Fruit fly (Drosophila melanogaster): ENCODE measurements around the gene Eig71Ej.

Gene Eig71Ej

DNA sequence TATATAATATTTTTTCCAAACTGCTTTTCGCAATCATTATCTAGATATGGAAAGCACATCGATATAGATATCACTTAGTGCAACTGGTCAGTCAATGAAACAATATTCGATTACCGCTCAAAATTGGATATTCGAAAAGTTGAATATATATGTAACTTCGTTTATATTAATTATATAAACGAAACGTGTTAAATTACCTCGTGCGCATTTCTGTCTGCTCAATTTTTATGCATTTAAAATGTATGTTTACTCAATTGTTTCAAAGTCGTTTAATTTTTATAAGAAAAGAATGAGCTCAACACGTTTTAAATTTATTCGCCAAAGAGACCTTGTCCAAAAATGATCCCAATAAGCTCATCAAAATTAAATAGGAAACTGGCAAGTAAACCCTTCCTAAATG, 10.3 kb downstream of the Eig71Ej start, which contains the start of gene CG43084:
Gene CG43084 (plus strand): TSS at position 301 of the 400 bp plus-strand sequence.
- TF ChIP-seq pan (optimal IDR thresholded peaks at IDR 0.05) (no peak), psq (optimal IDR thresholded peaks at IDR 0.05) (no peak), EcR (GFP tag; optimal IDR thresholded peaks at IDR 0.05) (no peak), Dll (optimal IDR thresholded peaks at IDR 0.05) (no peak), CG8478 (optimal IDR thresholded peaks at IDR 0.05) (no peak), usp (GFP tag; optimal IDR thresholded peaks at IDR 0.05) (no peak)

DNA sequence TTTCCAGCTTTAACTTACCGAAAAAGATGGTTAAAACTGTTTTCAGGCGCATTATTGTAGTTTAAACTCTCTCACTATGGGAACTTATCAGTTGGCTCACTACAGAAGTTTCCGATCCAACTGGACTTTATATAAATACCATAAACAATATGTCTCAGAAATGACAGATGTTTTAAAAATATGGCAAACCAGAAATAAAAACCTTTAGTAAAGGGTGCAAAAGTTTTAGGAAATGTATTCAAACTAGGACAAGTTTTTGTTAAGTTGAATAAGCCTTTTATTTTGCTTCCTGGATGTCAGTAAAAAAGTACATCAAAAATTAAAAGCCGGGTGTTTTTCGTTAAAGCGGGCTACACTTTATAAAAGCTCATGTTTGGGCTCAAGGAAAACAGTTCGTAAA, 11.3 kb downstream of the Eig71Ej start, which contains the start of the genes Eig71Ea and Eig71Eb:
Gene Eig71Ea (minus strand): TSS at position 101 of the 400 bp plus-strand sequence.
Gene Eig71Eb (plus strand): TSS at position 376 of the 400 bp plus-strand sequence.
- TF ChIP-seq pan (optimal IDR thresholded peaks at IDR 0.05) (no peak), EcR (GFP tag; optimal IDR thresholded peaks at IDR 0.05) (no peak), psq (optimal IDR thresholded peaks at IDR 0.05) (no peak), usp (GFP tag; optimal IDR thresholded peaks at IDR 0.05) (no peak), CG8478 (optimal IDR thresholded peaks at IDR 0.05) (no peak), Dll (optimal IDR thresholded peaks at IDR 0.05) (no peak)

DNA sequence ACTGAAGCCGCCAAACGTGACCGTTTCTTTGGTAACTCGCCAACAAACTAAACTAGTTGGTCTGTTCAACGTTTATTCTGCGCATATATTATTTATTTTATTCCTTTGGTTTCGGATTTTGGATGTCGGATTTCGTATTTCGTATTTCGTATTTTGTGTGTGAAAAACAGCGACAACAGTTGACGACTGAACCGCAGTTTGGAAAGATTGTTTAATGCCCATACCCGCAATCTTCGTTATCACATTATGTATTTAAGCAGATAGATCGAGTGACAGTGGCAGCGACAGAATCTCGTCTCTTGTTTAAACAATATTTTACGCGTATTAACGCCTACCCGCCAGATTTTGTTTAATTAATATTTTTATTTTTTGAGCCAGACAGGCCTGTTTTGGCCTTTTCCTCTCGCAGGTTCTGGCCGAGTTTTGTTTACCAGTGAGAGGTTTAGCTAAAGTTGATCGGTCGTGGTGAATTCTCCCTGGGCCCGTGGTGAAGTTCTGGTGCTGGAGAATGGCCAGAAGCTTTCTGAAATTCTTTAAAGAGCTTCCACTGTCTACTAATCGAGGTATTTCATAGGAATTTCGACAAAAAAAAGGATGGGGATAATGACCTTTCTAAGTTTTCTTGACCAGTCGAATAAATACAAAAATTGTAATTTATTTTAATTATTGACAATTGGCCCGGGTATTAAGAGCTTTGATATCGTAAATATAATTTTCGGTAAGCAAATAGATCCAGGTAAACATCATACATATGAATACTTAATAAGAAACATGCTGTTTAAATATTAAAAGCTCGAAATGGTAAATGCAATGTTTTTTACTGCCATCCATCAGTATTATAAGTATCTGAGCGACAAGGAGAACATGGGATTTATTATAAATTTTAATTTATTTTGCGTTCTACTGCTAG, 12.8 kb downstream of the Eig71Ej start, which contains the start of the genes comm3 and CG43083:
Gene comm3 (minus strand): TSS at position 51 of the 910 bp plus-strand sequence.
Gene CG43083 (plus strand): TSS at position 860 of the 910 bp plus-strand sequence.
- TF ChIP-seq CG8478 (optimal IDR thresholded peaks at IDR 0.05), result no peak
- no peak for TF ChIP-seq psq (optimal IDR thresholded peaks at IDR 0.05)
- no peak for TF ChIP-seq pan (optimal IDR thresholded peaks at IDR 0.05)
- TF ChIP-seq EcR (GFP tag; optimal IDR thresholded peaks at IDR 0.05), result no peak
- TF ChIP-seq Dll (optimal IDR thresholded peaks at IDR 0.05), result no peak
- TF ChIP-seq usp (GFP tag; optimal IDR thresholded peaks at IDR 0.05), result no peak

DNA sequence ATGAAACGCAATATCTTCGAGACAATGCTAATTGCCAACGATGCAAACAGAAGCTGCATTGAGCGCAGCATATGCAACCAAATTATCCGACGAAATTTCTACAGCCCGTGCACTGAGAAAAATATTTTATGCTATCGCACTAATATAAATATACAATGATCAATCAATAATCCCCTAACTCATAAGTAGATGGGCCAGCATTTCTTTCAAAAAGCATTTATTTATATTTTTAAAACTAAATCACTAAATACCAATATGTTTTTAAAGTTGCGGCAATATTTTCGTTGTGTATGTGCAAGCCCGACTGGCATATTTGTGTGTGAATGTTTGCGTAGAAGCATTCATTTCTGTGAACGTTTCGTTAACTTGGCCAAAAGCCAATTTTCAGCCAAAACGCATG, 14.6 kb downstream of the Eig71Ej start:
- TF ChIP-seq psq (optimal IDR thresholded peaks at IDR 0.05), result no peak

DNA sequence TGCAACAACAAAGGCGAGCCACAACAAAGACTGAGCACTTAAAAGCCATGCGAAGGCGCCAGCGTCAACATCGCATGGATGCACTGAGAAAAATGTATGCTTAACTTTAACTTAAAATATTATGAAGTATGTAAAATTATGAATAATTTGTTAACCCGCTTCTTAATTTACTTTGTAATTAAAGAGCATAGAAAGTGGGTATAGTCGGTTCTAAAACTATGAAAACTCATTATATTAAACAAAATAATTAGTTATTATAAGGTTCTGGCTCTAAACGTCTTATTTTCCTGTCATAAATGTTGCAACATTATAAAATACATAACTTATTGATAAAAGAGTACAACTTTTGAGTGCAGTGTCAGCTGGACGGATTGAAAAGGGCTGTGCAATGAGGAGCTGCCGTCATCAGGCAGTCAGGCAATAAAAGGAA, 19.2 kb downstream of the Eig71Ej start:
- TF ChIP-seq pan (optimal IDR thresholded peaks at IDR 0.05), result no peak
- TF ChIP-seq usp (GFP tag; optimal IDR thresholded peaks at IDR 0.05), result no peak
- no peak for TF ChIP-seq CG8478 (optimal IDR thresholded peaks at IDR 0.05)
- TF ChIP-seq Dll (optimal IDR thresholded peaks at IDR 0.05), result no peak
- no peak for TF ChIP-seq psq (optimal IDR thresholded peaks at IDR 0.05)
- TF ChIP-seq EcR (GFP tag; optimal IDR thresholded peaks at IDR 0.05), result no peak

DNA sequence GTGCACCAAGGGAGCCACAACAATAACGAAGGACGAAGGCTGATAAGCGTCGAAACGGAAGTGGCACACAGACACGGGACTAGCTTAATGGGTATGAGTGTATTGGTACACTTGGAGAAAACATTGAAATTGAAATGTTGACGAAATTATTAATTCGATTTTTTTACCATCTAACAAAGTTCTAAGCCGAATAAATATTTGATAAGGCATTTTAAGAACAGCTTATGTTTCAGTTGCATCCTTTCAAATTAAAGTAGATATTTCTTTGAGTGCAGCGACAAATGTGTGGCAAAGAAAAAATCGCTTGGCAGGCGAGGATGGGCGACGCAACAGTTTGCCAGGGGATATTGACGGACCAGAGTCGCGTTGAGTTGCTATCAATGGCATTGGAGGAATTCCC, 20.8 kb downstream of the Eig71Ej start:
- no peak for TF ChIP-seq pan (optimal IDR thresholded peaks at IDR 0.05)
- TF ChIP-seq CG8478 (optimal IDR thresholded peaks at IDR 0.05), result no peak
- TF ChIP-seq psq (optimal IDR thresholded peaks at IDR 0.05), result no peak
- no peak for TF ChIP-seq EcR (GFP tag; optimal IDR thresholded peaks at IDR 0.05)
- no peak for TF ChIP-seq Dll (optimal IDR thresholded peaks at IDR 0.05)
- TF ChIP-seq usp (GFP tag; optimal IDR thresholded peaks at IDR 0.05), result no peak

DNA sequence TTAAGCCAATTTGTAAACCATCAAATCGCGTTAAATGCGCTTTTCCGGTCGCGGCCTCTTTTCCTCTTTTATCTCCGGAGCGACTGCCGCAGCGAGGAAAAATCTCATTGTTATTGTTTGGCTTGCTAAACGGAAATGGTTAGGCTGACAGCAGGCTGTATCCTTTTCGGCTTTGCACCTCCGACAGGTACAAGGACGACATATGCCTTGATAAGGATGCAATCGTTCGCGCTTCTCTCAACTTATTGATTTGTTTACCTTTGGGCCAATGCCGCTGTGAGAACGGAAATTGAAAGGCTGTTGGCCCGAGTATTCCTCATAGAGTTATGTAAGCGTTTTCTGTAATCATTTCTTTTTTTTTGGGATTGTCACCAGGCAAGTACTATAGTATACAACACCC, 22.3 kb downstream of the Eig71Ej start:
- TF ChIP-seq EcR (GFP tag; optimal IDR thresholded peaks at IDR 0.05), result no peak
- no peak for TF ChIP-seq pan (optimal IDR thresholded peaks at IDR 0.05)
- TF ChIP-seq CG8478 (optimal IDR thresholded peaks at IDR 0.05), result no peak
- TF ChIP-seq Dll (optimal IDR thresholded peaks at IDR 0.05), result no peak
- TF ChIP-seq usp (GFP tag; optimal IDR thresholded peaks at IDR 0.05), result no peak
- no peak for TF ChIP-seq psq (optimal IDR thresholded peaks at IDR 0.05)

DNA sequence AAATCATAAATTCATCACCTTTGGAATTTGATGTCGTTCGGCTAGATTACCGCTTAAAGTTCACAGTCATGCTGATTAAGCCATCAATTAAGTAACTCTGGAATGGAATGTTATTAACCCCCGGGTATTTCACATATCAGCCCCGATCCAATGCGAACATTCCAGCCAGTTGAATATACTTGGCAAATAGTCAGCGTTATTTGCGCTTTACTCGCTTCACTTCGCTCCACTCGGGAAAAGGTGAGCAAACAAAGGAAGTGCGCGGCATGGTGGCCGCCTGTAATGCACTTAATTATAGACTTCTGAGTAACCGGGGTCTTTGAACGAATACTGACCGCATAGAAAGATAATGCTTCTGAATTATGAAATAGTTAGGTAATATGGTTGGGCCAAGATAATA, 23.2 kb downstream of the Eig71Ej start:
- TF ChIP-seq usp (GFP tag; optimal IDR thresholded peaks at IDR 0.05) (no peak), pan (optimal IDR thresholded peaks at IDR 0.05) (no peak), EcR (GFP tag; optimal IDR thresholded peaks at IDR 0.05) (no peak)

DNA sequence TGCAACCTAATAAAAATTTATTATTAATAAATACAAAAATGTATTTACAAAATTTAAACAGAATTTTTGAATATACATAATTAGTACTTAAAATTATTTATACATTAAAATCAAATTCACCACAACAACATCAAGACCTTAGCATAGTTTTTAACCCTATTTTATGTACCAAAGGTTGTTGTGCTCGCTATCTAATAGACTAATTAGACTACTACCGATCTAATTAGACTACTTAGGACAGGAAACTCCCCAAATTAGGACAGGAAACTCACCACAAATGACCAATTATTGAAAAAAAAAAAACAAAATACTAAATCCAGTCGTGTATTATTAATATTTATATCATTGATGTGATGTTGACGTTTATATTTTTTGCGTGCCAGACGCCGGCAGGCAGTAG, 23.8 kb downstream of the Eig71Ej start:
- TF ChIP-seq CG8478 (optimal IDR thresholded peaks at IDR 0.05) (no peak), psq (optimal IDR thresholded peaks at IDR 0.05) (no peak), Dll (optimal IDR thresholded peaks at IDR 0.05) (no peak), usp (GFP tag; optimal IDR thresholded peaks at IDR 0.05) (no peak), pan (optimal IDR thresholded peaks at IDR 0.05) (no peak), EcR (GFP tag; optimal IDR thresholded peaks at IDR 0.05) (no peak)

DNA sequence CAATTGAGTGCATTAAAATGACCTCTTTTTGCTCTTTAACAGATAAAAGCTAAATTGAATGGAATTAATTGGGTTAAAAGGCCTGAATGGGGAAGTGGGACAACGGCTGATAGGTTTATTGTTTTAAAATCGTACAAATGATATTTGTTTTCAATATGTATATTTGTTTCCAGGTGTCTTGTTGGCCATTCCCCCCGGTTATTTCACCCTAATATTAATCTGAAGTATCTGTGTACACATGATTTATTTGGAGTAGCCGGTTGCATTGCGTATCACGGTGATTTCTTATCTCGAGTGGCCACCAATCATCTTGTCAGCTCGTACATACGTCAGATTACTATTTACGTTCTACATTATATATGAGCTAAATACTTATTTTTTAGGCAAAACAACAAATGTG, 24.5 kb downstream of the Eig71Ej start:
- TF ChIP-seq usp (GFP tag; optimal IDR thresholded peaks at IDR 0.05) (no peak), CG8478 (optimal IDR thresholded peaks at IDR 0.05) (no peak), Dll (optimal IDR thresholded peaks at IDR 0.05) (no peak), EcR (GFP tag; optimal IDR thresholded peaks at IDR 0.05) (no peak), pan (optimal IDR thresholded peaks at IDR 0.05) (no peak), psq (optimal IDR thresholded peaks at IDR 0.05) (no peak)

DNA sequence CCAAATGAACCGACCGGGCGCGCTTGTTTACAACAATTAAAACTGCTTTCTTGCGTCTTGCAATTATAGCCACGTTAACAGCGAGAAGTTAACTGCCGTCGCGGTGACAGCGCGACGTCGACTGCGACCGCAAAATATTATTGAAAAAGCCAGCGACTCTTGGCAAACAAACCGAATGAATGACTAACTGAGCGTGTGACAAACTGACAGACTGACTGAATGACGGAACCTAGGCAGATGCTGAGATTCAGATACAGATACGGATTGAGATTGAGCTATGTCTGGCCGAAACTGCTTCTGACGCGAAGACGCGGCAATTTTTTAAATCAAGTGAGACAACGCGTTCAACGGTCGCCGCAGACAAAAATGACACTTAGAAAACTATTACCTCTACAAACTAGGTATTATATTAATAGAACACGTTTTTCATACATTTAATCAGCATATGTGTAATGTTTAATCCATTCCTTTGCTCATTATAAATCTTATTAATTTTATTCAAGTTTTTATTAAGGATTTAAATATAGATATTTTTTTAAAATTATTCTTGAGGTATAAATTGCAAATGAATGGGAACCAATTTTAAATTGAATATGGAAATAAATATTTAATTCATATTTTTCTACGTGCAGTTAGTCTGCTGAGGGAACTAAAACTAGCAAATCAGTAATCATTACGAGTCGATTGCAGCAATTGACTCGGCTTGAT, 26.3 kb downstream of the Eig71Ej start:
- TF ChIP-seq CG8478 (optimal IDR thresholded peaks at IDR 0.05) (no peak), pan (optimal IDR thresholded peaks at IDR 0.05) (no peak), EcR (GFP tag; optimal IDR thresholded peaks at IDR 0.05) (no peak), psq (optimal IDR thresholded peaks at IDR 0.05) (no peak), Dll (optimal IDR thresholded peaks at IDR 0.05) (no peak), usp (GFP tag; optimal IDR thresholded peaks at IDR 0.05) (no peak)

DNA sequence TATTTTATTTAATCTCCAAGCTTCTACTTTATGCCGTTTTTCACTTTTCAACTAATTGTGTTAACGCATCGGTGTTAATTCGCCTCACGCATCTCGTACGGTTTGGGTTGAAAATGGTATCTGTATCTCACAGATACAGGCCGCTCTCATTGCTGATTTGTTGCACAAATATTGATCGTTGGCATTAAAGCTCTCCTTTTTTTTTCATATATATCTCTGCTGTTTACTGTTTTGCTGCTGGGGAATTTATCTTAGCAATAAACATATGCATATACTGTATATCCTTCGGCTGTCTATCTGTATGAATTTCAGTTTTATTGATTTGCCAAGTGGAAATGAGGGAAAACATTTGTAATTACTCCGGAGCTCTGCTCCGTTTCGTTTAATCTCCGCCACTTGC, 28.2 kb downstream of the Eig71Ej start:
- TF ChIP-seq EcR (GFP tag; optimal IDR thresholded peaks at IDR 0.05) (no peak), usp (GFP tag; optimal IDR thresholded peaks at IDR 0.05) (no peak), Dll (optimal IDR thresholded peaks at IDR 0.05) (no peak), CG8478 (optimal IDR thresholded peaks at IDR 0.05) (no peak), psq (optimal IDR thresholded peaks at IDR 0.05) (no peak), pan (optimal IDR thresholded peaks at IDR 0.05) (no peak)
